Worm (Caenorhabditis elegans) whole organism, L2 larva: ENCODE data around the gene R10E4.7.

Experiments used
- R02D3.7 ChIP-seq: fragments of 150-350 bp; optimal IDR thresholded peaks from 2 replicates; lab custom pipeline; 2014; ENCODE audit warnings: missing biosample characterization, missing genetic modification characterization
- Y55F3AM.14 ChIP-seq: fragments of 200-800 bp; sonication (Bioruptor generic); optimal IDR thresholded peaks from 2 replicates; lab custom pipeline; 2018; ENCODE audit warnings: mild to moderate bottlenecking, missing genetic modification characterization, missing compliant biosample characterization
- mdl-1 ChIP-seq, 2 experiments: fragments of 150-350 bp in 1 of 2; sonication (generic microtip) in 1 of 2; optimal IDR thresholded peaks; 2 replicates each; lab custom pipeline; 2017; ENCODE audit warnings: missing biosample characterization in 2 of 2, missing genetic modification characterization in 2 of 2
- nhr-10 ChIP-seq: sonication (generic microtip); optimal IDR thresholded peaks from 2 replicates; lab custom pipeline; 2017; ENCODE audit warnings: missing biosample characterization, missing genetic modification characterization
- nhr-11 ChIP-seq: fragments of 150-350 bp; optimal IDR thresholded peaks from 2 replicates; lab custom pipeline; 2014; ENCODE audit warnings: missing biosample characterization, missing genetic modification characterization
- nhr-237 ChIP-seq: fragments of 150-350 bp; optimal IDR thresholded peaks from 2 replicates; lab custom pipeline; 2014; ENCODE audit warnings: missing biosample characterization, missing genetic modification characterization
- snpc-4 ChIP-seq: fragments of 150-350 bp; optimal IDR thresholded peaks from 2 replicates; lab custom pipeline; 2014; ENCODE audit warnings: missing biosample characterization, missing genetic modification characterization
- unc-62 ChIP-seq: fragments of 150-350 bp; optimal IDR thresholded peaks from 2 replicates; lab custom pipeline; 2014; ENCODE audit warnings: missing biosample characterization, missing genetic modification reagents, missing genetic modification characterization

- no peak for TF ChIP-seq snpc-4 (tag; lab: Kevin White, UChicago)
- TF ChIP-seq nhr-11 (tag; lab: Kevin White, UChicago), result no peak
- no peak for TF ChIP-seq nhr-10 (tag; lab: Kevin White, UChicago)
- TF ChIP-seq mdl-1 (tag; optimal IDR thresholded peaks at IDR 0.05; lab: Kevin White, UChicago), result no peak
- no peak for TF ChIP-seq Y55F3AM.14 (GFP tag; lab: Kevin White, UChicago)
- TF ChIP-seq nhr-237 (tag; lab: Kevin White, UChicago), result no peak
- TF ChIP-seq R02D3.7 (tag; lab: Kevin White, UChicago), result no peak
- no peak for TF ChIP-seq unc-62 (GFP tag; lab: Kevin White, UChicago)
Observed at ce11 chrIII:4345034-4345433, 50.4 kb downstream of the R10E4.7 start, which contains the start of gene hse-5.
